Worm (Caenorhabditis elegans): ENCODE measurements around the gene str-92.
A peak's percentile ranks its signal among the peaks of the same experiment; 100 is the strongest.

Gene str-92

DNA sequence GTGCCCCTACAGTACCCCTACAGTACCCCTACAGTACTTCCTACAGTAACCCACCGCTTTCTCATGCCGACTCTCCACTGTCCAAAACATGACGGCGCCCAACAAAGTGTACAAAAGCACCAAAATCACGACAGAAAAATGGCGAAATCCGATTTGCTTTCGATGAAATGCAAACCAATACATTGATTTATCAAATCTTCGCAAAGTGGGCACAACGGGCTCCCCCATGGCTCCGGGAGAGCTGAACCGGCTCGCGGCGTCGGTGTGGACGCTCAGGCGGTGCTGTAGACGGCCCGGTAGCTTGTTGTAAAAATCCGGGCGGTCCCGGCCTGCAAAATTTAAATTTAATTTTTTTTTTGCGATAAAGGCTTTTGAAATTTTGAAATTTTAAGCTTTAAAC lies 35.9 kb upstream of the str-92 start:
- no peak for TF ChIP-seq F44E2.7 (GFP tag; IDR thresholded peaks at IDR 0.05)
- no peak for TF ChIP-seq lin-29 (GFP tag; IDR thresholded peaks at IDR 0.05)
- TF ChIP-seq aha-1 (tag), result peak; percentile 58
- no peak for TF ChIP-seq nhr-77 (tag; optimal IDR thresholded peaks at IDR 0.05)
- TF ChIP-seq lin-38 (GFP tag; IDR thresholded peaks at IDR 0.05), result no peak
- no peak for TF ChIP-seq mxl-3 (GFP tag; optimal IDR thresholded peaks at IDR 0.05)
- no peak for TF ChIP-seq zfp-3 (GFP tag; conservative IDR thresholded peaks at IDR 0.05)
- TF ChIP-seq F49E8.2 (tag; optimal IDR thresholded peaks at IDR 0.05; ENCODE audit: borderline replicate concordance), result no peak
- TF ChIP-seq set-16 (GFP tag; IDR thresholded peaks at IDR 0.05), result peak; percentile 60
- TF ChIP-seq lin-15B (tag; optimal IDR thresholded peaks at IDR 0.05), result no peak

DNA sequence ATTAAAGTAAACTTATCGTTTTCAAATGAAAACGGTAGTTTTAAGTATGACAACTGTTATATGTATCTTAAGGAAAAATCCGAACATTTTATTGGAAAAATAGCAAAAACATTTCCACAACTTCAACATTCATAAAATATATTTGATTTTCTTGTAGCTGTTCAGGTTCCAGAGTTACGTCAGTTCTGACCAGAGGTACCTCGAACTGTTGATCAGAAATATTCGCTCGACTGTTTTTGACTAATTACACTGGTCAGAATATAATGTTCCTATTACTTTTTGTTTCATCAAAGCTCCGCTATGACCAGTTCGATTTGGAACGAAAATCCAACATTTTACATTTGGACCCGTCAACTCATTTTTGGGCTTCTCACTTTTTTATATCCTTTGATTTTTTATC lies 30.6 kb upstream of the str-92 start, which contains the start of gene srh-31:
Gene srh-31, plus strand, starts transcription at position 301 of the 400 bp plus-strand sequence.
- TF ChIP-seq hif-1 (tag; optimal IDR thresholded peaks at IDR 0.05), result no peak
- TF ChIP-seq spr-3 (GFP tag; optimal IDR thresholded peaks at IDR 0.05), result no peak
- no peak for TF ChIP-seq madf-5 (GFP tag; IDR thresholded peaks at IDR 0.05)
- no peak for TF ChIP-seq lsy-2 (tag; optimal IDR thresholded peaks at IDR 0.05)
- TF ChIP-seq T20F7.1 (GFP tag; optimal IDR thresholded peaks at IDR 0.05), result no peak
- no peak for TF ChIP-seq zip-11 (GFP tag; IDR thresholded peaks at IDR 0.05)
- TF ChIP-seq lin-15B (tag; optimal IDR thresholded peaks at IDR 0.05), result no peak
- TF ChIP-seq duxl-1 (tag; optimal IDR thresholded peaks at IDR 0.05; ENCODE audit: poor library complexity), result no peak
- no peak for TF ChIP-seq saeg-2 (GFP tag; IDR thresholded peaks at IDR 0.05)
- TF ChIP-seq mxl-3 (GFP tag; optimal IDR thresholded peaks at IDR 0.05), result no peak
- TF ChIP-seq mep-1 (tag; optimal IDR thresholded peaks at IDR 0.05), result no peak
- TF ChIP-seq pqm-1 (tag; optimal IDR thresholded peaks at IDR 0.05), result no peak
- no peak for TF ChIP-seq ceh-82 (tag; optimal IDR thresholded peaks at IDR 0.05)
- TF ChIP-seq Y48G9A.11 (GFP tag; IDR thresholded peaks at IDR 0.05), result no peak
- TF ChIP-seq daf-16 (GFP tag; optimal IDR thresholded peaks at IDR 0.05), result no peak
- no peak for TF ChIP-seq daf-16 (tag; optimal IDR thresholded peaks at IDR 0.05)
- no peak for TF ChIP-seq nhr-41 (GFP tag; IDR thresholded peaks at IDR 0.05)

ce11 chrV:17706217-17706806 lies 29.9 kb upstream of the str-92 start:
- TF ChIP-seq ama-1 (optimal IDR thresholded peaks at IDR 0.05) (no peak), snpc-4 (tag; optimal IDR thresholded peaks at IDR 0.05) (no peak), unc-62 (GFP tag; optimal IDR thresholded peaks at IDR 0.05 in 1 of 2) (peak in 1 of 2 experiments; percentile 94), unc-62 (tag; optimal IDR thresholded peaks at IDR 0.05) (no peak), aha-1 (tag) (peak; percentile 92), zag-1 (tag; optimal IDR thresholded peaks at IDR 0.05) (no peak)

- TF ChIP-seq mep-1 (tag; optimal IDR thresholded peaks at IDR 0.05), result no peak
- no peak for TF ChIP-seq mxl-2 (GFP tag; conservative IDR thresholded peaks at IDR 0.05)
- TF ChIP-seq hif-1 (tag; optimal IDR thresholded peaks at IDR 0.05), result no peak
- no peak for TF ChIP-seq gei-8 (GFP tag; optimal IDR thresholded peaks at IDR 0.05)
- TF ChIP-seq madf-5 (GFP tag; IDR thresholded peaks at IDR 0.05), result no peak
- TF ChIP-seq zip-2 (tag; optimal IDR thresholded peaks at IDR 0.05), result no peak
- TF ChIP-seq ztf-11 (tag; optimal IDR thresholded peaks at IDR 0.05), result no peak
- TF ChIP-seq hlh-30 (tag; optimal IDR thresholded peaks at IDR 0.05; ENCODE audit: insufficient read depth), result no peak
- TF ChIP-seq mes-2 (tag; optimal IDR thresholded peaks at IDR 0.05; ENCODE audit: poor library complexity, severe bottlenecking), result no peak
- TF ChIP-seq snpc-4 (tag; optimal IDR thresholded peaks at IDR 0.05), result no peak
These were observed 29.4 kb upstream of the str-92 start, which contains the start of gene W06D12.6 for ce11 chrV:17705814-17706213. W06D12.6 (plus strand) TSS chrV:17706114.
